Fruit fly (Drosophila melanogaster) whole organism, embryonic: Measurements from ENCODE around the gene CG7536.

Experiments
- ATbp ChIP-seq: fragments of 200-800 bp; sonication (Bioruptor generic); optimal IDR thresholded peaks from 2 replicates; lab custom pipeline; 2017; ENCODE audit warnings: missing biosample characterization, mild to moderate bottlenecking, missing genetic modification characterization, missing genetic modification reagents
- Antp ChIP-seq: fragments of 200-800 bp; sonication (Bioruptor generic); optimal IDR thresholded peaks from 3 replicates; lab custom pipeline; 2016; ENCODE audit warnings: missing biosample characterization, missing genetic modification characterization
- Asciz ChIP-seq: fragments of 200-800 bp; sonication (Bioruptor generic); optimal IDR thresholded peaks from 2 replicates; lab custom pipeline; 2017; ENCODE audit warnings: missing biosample characterization, mild to moderate bottlenecking, missing genetic modification characterization, missing genetic modification reagents
- CG10431 ChIP-seq: fragments of 200-800 bp; sonication (Bioruptor generic); optimal IDR thresholded peaks from 3 replicates; lab custom pipeline; 2018; ENCODE audit warnings: missing biosample characterization, mild to moderate bottlenecking, missing genetic modification characterization
- CG10654 ChIP-seq: fragments of 200-800 bp; sonication (Bioruptor generic); optimal IDR thresholded peaks from 2 replicates; lab custom pipeline; 2016; ENCODE audit warnings: missing biosample characterization, missing genetic modification characterization
- CG11085 ChIP-seq: fragments of 200-800 bp; sonication (Bioruptor generic); IDR thresholded peaks from 2 replicates; pipeline ENCODE4 v1.3.6; 2022; ENCODE audit warnings: missing biosample characterization, missing genetic modification characterization
- CG11560 ChIP-seq: fragments of 200-800 bp; sonication (Bioruptor generic); IDR thresholded peaks from 3 replicates; pipeline ENCODE4 v1.3.6; 2022; ENCODE audit warnings: missing biosample characterization, missing genetic modification characterization
- CG11696 ChIP-seq: fragments of 200-800 bp; sonication (Bioruptor generic); IDR thresholded peaks from 2 replicates; pipeline ENCODE4 v1.3.6; 2022; ENCODE audit warnings: missing biosample characterization, missing genetic modification characterization
- CG13296 ChIP-seq: fragments of 200-800 bp; sonication (Bioruptor generic); optimal IDR thresholded peaks from 3 replicates; lab custom pipeline; 2018; ENCODE audit warnings: missing biosample characterization, mild to moderate bottlenecking, missing genetic modification characterization
- CG15601 ChIP-seq: fragments of 200-800 bp; sonication (Bioruptor generic); optimal IDR thresholded peaks from 3 replicates; lab custom pipeline; 2019; ENCODE audit warnings: missing biosample characterization, mild to moderate bottlenecking, missing genetic modification characterization, moderate library complexity
- CG17186 ChIP-seq: fragments of 200-800 bp; sonication (Bioruptor generic); optimal IDR thresholded peaks from 3 replicates; lab custom pipeline; 2017; ENCODE audit warnings: missing biosample characterization, missing genetic modification reagents, missing genetic modification characterization
- CG3281 ChIP-seq: fragments of 200-800 bp; sonication (Bioruptor generic); optimal IDR thresholded peaks from 3 replicates; lab custom pipeline; 2017; ENCODE audit warnings: missing biosample characterization, mild to moderate bottlenecking, missing genetic modification characterization
- CG34224 ChIP-seq: fragments of 200-800 bp; sonication (Bioruptor generic); IDR thresholded peaks from 3 replicates; pipeline ENCODE4 v1.3.6; 2022; ENCODE audit warnings: missing biosample characterization, missing genetic modification characterization; ENCODE audit not compliant: partially characterized antibody
- CG3995 ChIP-seq: fragments of 200-800 bp; sonication (Bioruptor generic); optimal IDR thresholded peaks from 3 replicates; lab custom pipeline; 2016; ENCODE audit warnings: missing biosample characterization, missing genetic modification characterization
- CG42726 ChIP-seq: fragments of 200-800 bp; sonication (Bioruptor generic); IDR thresholded peaks from 2 replicates; pipeline ENCODE4 v1.3.6; 2022; ENCODE audit warnings: missing biosample characterization, missing genetic modification characterization; ENCODE audit not compliant: partially characterized antibody
- CG4282 ChIP-seq: fragments of 200-800 bp; sonication (Bioruptor generic); optimal IDR thresholded peaks from 2 replicates; lab custom pipeline; 2016; ENCODE audit warnings: missing biosample characterization, missing genetic modification characterization
- CG4820 ChIP-seq: fragments of 200-800 bp; sonication (Bioruptor generic); optimal IDR thresholded peaks from 3 replicates; lab custom pipeline; 2016; ENCODE audit warnings: missing biosample characterization, missing genetic modification characterization
- CG6791 ChIP-seq: fragments of 200-800 bp; sonication (Bioruptor generic); IDR thresholded peaks from 3 replicates; pipeline ENCODE4 v1.3.6; 2022; ENCODE audit warnings: missing biosample characterization, missing genetic modification characterization; ENCODE audit not compliant: partially characterized antibody
- CG8478 ChIP-seq: fragments of >200 bp; optimal IDR thresholded peaks from 2 replicates; lab custom pipeline; 2018
- CrebB ChIP-seq: fragments of 200-800 bp; sonication (Bioruptor generic); optimal IDR thresholded peaks from 3 replicates; lab custom pipeline; 2018; ENCODE audit warnings: missing biosample characterization, mild to moderate bottlenecking, missing genetic modification characterization
- Dip2 ChIP-seq: fragments of 200-800 bp; sonication (Bioruptor generic); IDR thresholded peaks from 2 replicates; pipeline ENCODE4 v1.3.6; 2022; ENCODE audit warnings: missing biosample characterization, missing genetic modification characterization
- Gug ChIP-seq: fragments of 200-800 bp; sonication (Bioruptor generic); IDR thresholded peaks from 4 replicates; pipeline ENCODE4 v1.3.6; 2022; ENCODE audit warnings: missing biosample characterization, missing genetic modification characterization
- H15 ChIP-seq: fragments of 200-800 bp; sonication (Bioruptor generic); IDR thresholded peaks from 3 replicates; pipeline ENCODE4 v1.3.6; 2022; ENCODE audit warnings: missing biosample characterization, missing genetic modification characterization
- H2.0 ChIP-seq: fragments of 200-800 bp; sonication (Bioruptor generic); IDR thresholded peaks from 2 replicates; pipeline ENCODE4 v1.3.6; 2022; ENCODE audit warnings: missing biosample characterization, missing genetic modification characterization
- Hey ChIP-seq: fragments of 200-800 bp; sonication (Bioruptor generic); optimal IDR thresholded peaks from 3 replicates; lab custom pipeline; 2018; ENCODE audit warnings: missing biosample characterization, mild to moderate bottlenecking, missing genetic modification characterization
- Neu2 ChIP-seq: fragments of 200-800 bp; sonication (Bioruptor generic); optimal IDR thresholded peaks from 3 replicates; lab custom pipeline; 2016; ENCODE audit warnings: missing biosample characterization, missing genetic modification characterization, borderline replicate concordance
- Rx ChIP-seq: fragments of 200-800 bp; sonication (Bioruptor generic); IDR thresholded peaks from 2 replicates; pipeline ENCODE4 v1.3.6; 2022; ENCODE audit warnings: missing biosample characterization, missing genetic modification characterization
- Spps ChIP-seq: fragments of 200-800 bp; sonication (Bioruptor generic); optimal IDR thresholded peaks from 2 replicates; lab custom pipeline; 2018; ENCODE audit warnings: missing biosample characterization, mild to moderate bottlenecking, missing genetic modification characterization
- bigmax ChIP-seq: fragments of 200-800 bp; sonication (Bioruptor generic); optimal IDR thresholded peaks from 2 replicates; lab custom pipeline; 2018; ENCODE audit warnings: missing biosample characterization, mild to moderate bottlenecking, missing genetic modification characterization
- btn ChIP-seq: fragments of 200-800 bp; sonication (Bioruptor generic); optimal IDR thresholded peaks from 2 replicates; lab custom pipeline; 2016; ENCODE audit warnings: missing biosample characterization, missing genetic modification characterization
- cad ChIP-seq: fragments of >200 bp; optimal IDR thresholded peaks from 2 replicates; lab custom pipeline; 2017; ENCODE audit warnings: missing biosample characterization, missing genetic modification characterization
- chn ChIP-seq: fragments of 200-800 bp; sonication (Bioruptor generic); optimal IDR thresholded peaks from 2 replicates; lab custom pipeline; 2016; ENCODE audit warnings: missing biosample characterization, missing genetic modification characterization
- dimm ChIP-seq: fragments of 200-800 bp; sonication (Bioruptor generic); IDR thresholded peaks from 2 replicates; pipeline ENCODE4 v1.3.6; 2022; ENCODE audit warnings: missing biosample characterization, missing genetic modification characterization
- dysf ChIP-seq: fragments of 200-800 bp; sonication (Bioruptor generic); IDR thresholded peaks from 3 replicates; pipeline ENCODE4 v1.3.6; 2022; ENCODE audit warnings: missing biosample characterization, missing genetic modification characterization
- esg ChIP-seq: fragments of 200-800 bp; sonication (Bioruptor generic); conservative IDR thresholded peaks from 2 replicates; pipeline ENCODE4 v1.3.6; 2022; ENCODE audit warnings: missing biosample characterization, missing genetic modification characterization
- fd96Cb ChIP-seq: fragments of 200-800 bp; sonication (Bioruptor generic); optimal IDR thresholded peaks from 2 replicates; lab custom pipeline; 2018; ENCODE audit warnings: missing biosample characterization, mild to moderate bottlenecking, missing genetic modification characterization, moderate library complexity
- gem ChIP-seq: fragments of 200-800 bp; sonication (Bioruptor generic); optimal IDR thresholded peaks from 2 replicates; lab custom pipeline; 2019; ENCODE audit warnings: missing biosample characterization, mild to moderate bottlenecking, missing genetic modification characterization, moderate library complexity
- her ChIP-seq: fragments of 200-800 bp; sonication (Bioruptor generic); optimal IDR thresholded peaks from 2 replicates; lab custom pipeline; 2016; ENCODE audit warnings: missing biosample characterization, missing genetic modification characterization
- inv ChIP-seq: fragments of 200-800 bp; sonication (Bioruptor generic); IDR thresholded peaks from 2 replicates; pipeline ENCODE4 v1.3.6; 2022; ENCODE audit warnings: missing biosample characterization, missing genetic modification characterization; ENCODE audit not compliant: partially characterized antibody
- jing ChIP-seq: fragments of 200-800 bp; sonication (Bioruptor generic); optimal IDR thresholded peaks from 2 replicates; lab custom pipeline; 2018; ENCODE audit warnings: missing biosample characterization, mild to moderate bottlenecking, missing genetic modification characterization
- kay ChIP-seq: fragments of 200-800 bp; sonication (Bioruptor generic); optimal IDR thresholded peaks from 2 replicates; lab custom pipeline; 2016; ENCODE audit warnings: missing biosample characterization, missing genetic modification characterization
- lov ChIP-seq, 2 experiments: fragments of 200-800 bp in 1 of 2; fragments of >200 bp in 1 of 2; sonication (Bioruptor generic) in 1 of 2; IDR thresholded peaks in 1 of 2; optimal IDR thresholded peaks in 1 of 2; 2 replicates in 1 of 2; 3 replicates in 1 of 2; pipeline versions ENCODE4 v1.3.6 to Lab custom; 2017 to 2022; ENCODE audit warnings: missing biosample characterization in 1 of 2, missing genetic modification characterization in 1 of 2
- nerfin-1 ChIP-seq: fragments of 200-800 bp; sonication (Bioruptor generic); optimal IDR thresholded peaks from 3 replicates; lab custom pipeline; 2019; ENCODE audit warnings: missing biosample characterization, mild to moderate bottlenecking, missing genetic modification characterization, moderate library complexity
- pnt ChIP-seq: fragments of 200-800 bp; sonication (Bioruptor generic); optimal IDR thresholded peaks from 3 replicates; lab custom pipeline; 2016; ENCODE audit warnings: missing biosample characterization, missing genetic modification characterization
- sqz ChIP-seq: fragments of 200-800 bp; sonication (Bioruptor generic); optimal IDR thresholded peaks from 3 replicates; lab custom pipeline; 2018; ENCODE audit warnings: missing biosample characterization, mild to moderate bottlenecking, missing genetic modification characterization
- ssp ChIP-seq: fragments of 200-800 bp; sonication (Bioruptor generic); IDR thresholded peaks from 2 replicates; pipeline ENCODE4 v1.3.6; 2022; ENCODE audit warnings: missing biosample characterization, missing genetic modification characterization
- stwl ChIP-seq: fragments of 200-800 bp; sonication (Bioruptor generic); optimal IDR thresholded peaks from 3 replicates; lab custom pipeline; 2018; ENCODE audit warnings: missing biosample characterization, mild to moderate bottlenecking, missing genetic modification characterization, moderate library complexity
- sug ChIP-seq: fragments of 200-800 bp; optimal IDR thresholded peaks from 2 replicates; lab custom pipeline; 2019; ENCODE audit warnings: missing biosample characterization, mild to moderate bottlenecking, missing genetic modification characterization, moderate library complexity
- twi ChIP-seq: fragments of 200-800 bp; optimal IDR thresholded peaks from 2 replicates; lab custom pipeline; 2019; ENCODE audit warnings: missing biosample characterization, mild to moderate bottlenecking, missing genetic modification characterization, moderate library complexity
- usp ChIP-seq: fragments of >200 bp; optimal IDR thresholded peaks from 2 replicates; lab custom pipeline; 2017; ENCODE audit warnings: missing biosample characterization, missing genetic modification characterization
- wdn ChIP-seq: fragments of 200-800 bp; sonication (Bioruptor generic); IDR thresholded peaks from 2 replicates; pipeline ENCODE4 v1.3.6; 2022; ENCODE audit warnings: missing biosample characterization, missing genetic modification characterization
- z ChIP-seq: fragments of 200-800 bp; sonication (Bioruptor generic); IDR thresholded peaks from 3 replicates; pipeline ENCODE4 v1.3.6; 2022; ENCODE audit warnings: missing biosample characterization, missing genetic modification characterization

Gene CG7536

DNA sequence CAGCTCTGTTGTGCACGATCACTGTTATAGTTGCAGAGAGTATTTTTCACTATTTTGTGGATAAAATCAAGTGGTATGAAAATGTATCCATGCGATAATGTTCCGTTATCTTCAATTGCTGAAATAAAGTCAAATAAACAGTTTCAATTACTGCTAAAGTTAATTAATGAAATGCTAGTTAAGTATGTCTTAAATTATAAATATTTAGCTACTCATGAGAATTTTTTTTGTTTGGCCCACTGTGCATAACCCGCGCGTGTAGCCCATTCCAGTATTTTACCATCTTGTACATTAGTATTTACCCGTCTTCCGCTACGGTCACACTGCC lies 2.9 kb downstream of the CG7536 start, which contains the start of gene Ada3 (continued):
- TF ChIP-seq CG13296 (GFP tag; lab: Kevin White, UChicago) (peak; percentile 66), ssp (GFP tag; lab: Robert Waterston, UW) (peak; percentile 47), sqz (peak; percentile 34), twi (tag; lab: Kevin White, UChicago) (peak; percentile 57), Neu2 (GFP tag; lab: Kevin White, UChicago) (no peak), Rx (GFP tag; lab: Robert Waterston, UW) (no peak), H15 (GFP tag; lab: Robert Waterston, UW) (peak; percentile 40; the same call in 1 of the 3 replicates), H2.0 (GFP tag; lab: Robert Waterston, UW) (peak; percentile 37; the same call in 1 of the 2 replicates), wdn (GFP tag; lab: Robert Waterston, UW) (0 out of 2 replicates have a peak, but pooled peaks have one; percentile 23), CG6791 (no peak), CG4820 (GFP tag; lab: Kevin White, UChicago) (peak; percentile 68), sug (peak; percentile 78), Spps (tag; lab: Kevin White, UChicago) (no peak), usp (no peak), Gug (peak; percentile 60; the same call in 2 of the 4 replicates), CG11696 (GFP tag; lab: Robert Waterston, UW) (no peak), dimm (GFP tag; lab: Robert Waterston, UW) (no peak), nerfin-1 (tag; lab: Kevin White, UChicago) (peak; percentile 67), kay (GFP tag; lab: Kevin White, UChicago) (peak; percentile 27), jing (GFP tag; lab: Kevin White, UChicago) (no peak), fd96Cb (tag; lab: Kevin White, UChicago) (peak; percentile 68), CG10431 (GFP tag; lab: Kevin White, UChicago) (no peak), gem (tag; lab: Kevin White, UChicago) (peak; percentile 85), esg (GFP tag; lab: Robert Waterston, UW) (peak; percentile 73), cad (no peak), bigmax (GFP tag; lab: Kevin White, UChicago) (no peak), pnt (GFP tag; lab: Kevin White, UChicago) (peak; percentile 82), CG34224 (GFP tag; lab: Robert Waterston, UW) (no peak), btn (GFP tag; lab: Kevin White, UChicago) (no peak), CG11560 (tag; lab: Robert Waterston, UW) (no peak), z (GFP tag; lab: Robert Waterston, UW) (no peak), inv (GFP tag; lab: Robert Waterston, UW) (no peak), Antp (GFP tag; lab: Kevin White, UChicago) (peak; percentile 65), Asciz (GFP tag; lab: Kevin White, UChicago) (peak; percentile 27), stwl (peak; percentile 46), CrebB (no peak), CG10654 (GFP tag; lab: Kevin White, UChicago) (peak; percentile 52), ATbp (GFP tag; lab: Kevin White, UChicago) (no peak), Dip2 (GFP tag; lab: Robert Waterston, UW) (no peak), her (GFP tag; lab: Kevin White, UChicago) (no peak), CG17186 (GFP tag; lab: Kevin White, UChicago) (peak; percentile 90), CG3995 (peak; percentile 92), CG11085 (GFP tag; lab: Robert Waterston, UW) (peak; percentile 46), CG8478 (lab: Kevin White, UChicago) (no peak), CG3281 (GFP tag; lab: Kevin White, UChicago) (peak; percentile 81), lov (optimal IDR thresholded peaks at IDR 0.05; lab: Kevin White, UChicago) (no peak), lov (GFP tag; IDR thresholded peaks at IDR 0.05; lab: Robert Waterston, UW) (no peak), CG42726 (GFP tag; lab: Robert Waterston, UW) (no peak), Hey (peak; percentile 37), CG4282 (GFP tag; lab: Kevin White, UChicago) (peak; percentile 85), dysf (GFP tag; lab: Robert Waterston, UW) (peak; percentile 78), CG15601 (peak; percentile 62), chn (GFP tag; lab: Kevin White, UChicago) (peak; percentile 61)
